Worm (Caenorhabditis elegans) whole organism, L2 larva: ENCODE data around the gene rpl-38.
A peak's percentile ranks its signal among the peaks of the same experiment; 100 is the strongest.

Experiments
- C34F6.9 ChIP-seq: fragments of 150-350 bp; optimal IDR thresholded peaks from 2 replicates; lab custom pipeline; 2014; ENCODE audit warnings: missing biosample characterization, missing genetic modification characterization
- F13H6.1 ChIP-seq: sonication (generic microtip); optimal IDR thresholded peaks from 2 replicates; lab custom pipeline; 2016; ENCODE audit warnings: missing genetic modification characterization, missing compliant biosample characterization
- R02D3.7 ChIP-seq: fragments of 150-350 bp; optimal IDR thresholded peaks from 2 replicates; lab custom pipeline; 2014; ENCODE audit warnings: missing biosample characterization, missing genetic modification characterization
- Y55F3AM.14 ChIP-seq: fragments of 200-800 bp; sonication (Bioruptor generic); optimal IDR thresholded peaks from 2 replicates; lab custom pipeline; 2018; ENCODE audit warnings: mild to moderate bottlenecking, missing genetic modification characterization, missing compliant biosample characterization
- ZK546.5 ChIP-seq: sonication (generic microtip); optimal IDR thresholded peaks from 2 replicates; lab custom pipeline; 2017; ENCODE audit warnings: missing biosample characterization, missing genetic modification characterization
- alr-1 ChIP-seq: fragments of 150-350 bp; optimal IDR thresholded peaks from 2 replicates; lab custom pipeline; 2014; ENCODE audit warnings: missing biosample characterization, missing genetic modification characterization
- aly-2 ChIP-seq: fragments of 150-350 bp; optimal IDR thresholded peaks from 2 replicates; lab custom pipeline; 2014; ENCODE audit warnings: missing biosample characterization, missing genetic modification characterization
- ama-1 ChIP-seq: fragments of 150-350 bp; optimal IDR thresholded peaks from 2 replicates; lab custom pipeline; 2018; ENCODE audit warnings: inconsistent platforms
- blmp-1 ChIP-seq: sonication (generic microtip); optimal IDR thresholded peaks from 2 replicates; lab custom pipeline; 2017; ENCODE audit warnings: missing genetic modification characterization, mild to moderate bottlenecking, missing compliant biosample characterization, antibody characterized with exemption, moderate library complexity; ENCODE audit not compliant: insufficient read depth
- ceh-16 ChIP-seq: fragments of 150-350 bp; optimal IDR thresholded peaks from 2 replicates; lab custom pipeline; 2014; ENCODE audit warnings: missing biosample characterization, missing genetic modification characterization
- ceh-82 ChIP-seq: fragments of 150-350 bp; optimal IDR thresholded peaks from 2 replicates; lab custom pipeline; 2014; ENCODE audit warnings: missing biosample characterization, missing genetic modification characterization
- crh-2 ChIP-seq: sonication (generic microtip); optimal IDR thresholded peaks from 2 replicates; lab custom pipeline; 2017; ENCODE audit warnings: missing biosample characterization, missing genetic modification characterization
- dmd-4 ChIP-seq: sonication (generic microtip); optimal IDR thresholded peaks from 2 replicates; lab custom pipeline; 2017; ENCODE audit warnings: missing biosample characterization, missing genetic modification characterization
- egl-27 ChIP-seq: sonication (generic microtip); optimal IDR thresholded peaks from 3 replicates; lab custom pipeline; 2017; ENCODE audit warnings: missing biosample characterization, missing genetic modification reagents, missing genetic modification characterization
- elt-1 ChIP-seq: fragments of 150-350 bp; optimal IDR thresholded peaks from 2 replicates; lab custom pipeline; 2014; ENCODE audit warnings: missing biosample characterization, missing genetic modification characterization
- elt-3 ChIP-seq: sonication (generic microtip); optimal IDR thresholded peaks from 2 replicates; lab custom pipeline; 2017; ENCODE audit warnings: missing biosample characterization, missing genetic modification characterization
- fos-1 ChIP-seq: fragments of 150-350 bp; optimal IDR thresholded peaks from 2 replicates; lab custom pipeline; 2014; ENCODE audit warnings: missing biosample characterization, missing genetic modification characterization
- gmeb-1 ChIP-seq: fragments of 150-350 bp; optimal IDR thresholded peaks from 2 replicates; lab custom pipeline; 2014; ENCODE audit warnings: missing biosample characterization, missing genetic modification characterization
- lin-11 ChIP-seq: fragments of 150-350 bp; sonication (generic microtip); optimal IDR thresholded peaks from 2 replicates; lab custom pipeline; 2014; ENCODE audit warnings: missing biosample characterization, missing genetic modification characterization, inconsistent platforms, mixed read lengths
- lin-13 ChIP-seq: fragments of 150-350 bp; optimal IDR thresholded peaks from 2 replicates; lab custom pipeline; 2014; ENCODE audit warnings: missing biosample characterization, missing genetic modification reagents, missing genetic modification characterization
- lin-39 ChIP-seq: fragments of 150-350 bp; optimal IDR thresholded peaks from 2 replicates; lab custom pipeline; 2014; ENCODE audit warnings: missing biosample characterization, missing genetic modification reagents, missing genetic modification characterization
- lsy-2 ChIP-seq, 2 experiments: fragments of 150-350 bp in 1 of 2; sonication (generic microtip) in 1 of 2; optimal IDR thresholded peaks; 2 replicates each; lab custom pipeline; 2014 to 2017; ENCODE audit warnings: missing biosample characterization in 2 of 2, missing genetic modification characterization in 2 of 2
- mab-5 ChIP-seq: fragments of 150-350 bp; optimal IDR thresholded peaks from 2 replicates; lab custom pipeline; 2014; ENCODE audit warnings: missing biosample characterization, missing genetic modification characterization
- mbf-1 ChIP-seq: sonication (generic microtip); optimal IDR thresholded peaks from 2 replicates; lab custom pipeline; 2017; ENCODE audit warnings: missing biosample characterization, missing genetic modification characterization
- mdl-1 ChIP-seq, 2 experiments: fragments of 150-350 bp in 1 of 2; sonication (generic microtip) in 1 of 2; optimal IDR thresholded peaks; 2 replicates each; lab custom pipeline; 2017; ENCODE audit warnings: missing biosample characterization in 2 of 2, missing genetic modification characterization in 2 of 2
- nhr-10 ChIP-seq: sonication (generic microtip); optimal IDR thresholded peaks from 2 replicates; lab custom pipeline; 2017; ENCODE audit warnings: missing biosample characterization, missing genetic modification characterization
- nhr-11 ChIP-seq: fragments of 150-350 bp; optimal IDR thresholded peaks from 2 replicates; lab custom pipeline; 2014; ENCODE audit warnings: missing biosample characterization, missing genetic modification characterization
- nhr-12 ChIP-seq: fragments of 150-350 bp; optimal IDR thresholded peaks from 2 replicates; lab custom pipeline; 2014; ENCODE audit warnings: missing biosample characterization, missing genetic modification characterization
- nhr-129 ChIP-seq: fragments of 150-350 bp; optimal IDR thresholded peaks from 2 replicates; lab custom pipeline; 2014; ENCODE audit warnings: missing biosample characterization, missing genetic modification characterization
- nhr-21 ChIP-seq: fragments of 150-350 bp; optimal IDR thresholded peaks from 2 replicates; lab custom pipeline; 2014; ENCODE audit warnings: missing biosample characterization, missing genetic modification characterization
- nhr-23 ChIP-seq: fragments of 150-350 bp; optimal IDR thresholded peaks from 2 replicates; lab custom pipeline; 2014; ENCODE audit warnings: missing biosample characterization, missing genetic modification reagents, missing genetic modification characterization
- nhr-237 ChIP-seq: fragments of 150-350 bp; optimal IDR thresholded peaks from 2 replicates; lab custom pipeline; 2014; ENCODE audit warnings: missing biosample characterization, missing genetic modification characterization
- nhr-25 ChIP-seq: fragments of 150-350 bp; sonication (generic microtip); optimal IDR thresholded peaks from 3 replicates; lab custom pipeline; 2014; ENCODE audit warnings: missing biosample characterization, missing genetic modification characterization
- nhr-6 ChIP-seq: fragments of 150-350 bp; optimal IDR thresholded peaks from 2 replicates; lab custom pipeline; 2014; ENCODE audit warnings: missing biosample characterization, missing genetic modification characterization
- nhr-77 ChIP-seq: fragments of 150-350 bp; optimal IDR thresholded peaks from 2 replicates; lab custom pipeline; 2014; ENCODE audit warnings: missing biosample characterization, missing genetic modification characterization
- peb-1 ChIP-seq: fragments of 150-350 bp; optimal IDR thresholded peaks from 2 replicates; lab custom pipeline; 2014; ENCODE audit warnings: missing biosample characterization, missing genetic modification characterization
- sem-4 ChIP-seq: fragments of 150-350 bp; optimal IDR thresholded peaks from 2 replicates; lab custom pipeline; 2014; ENCODE audit warnings: missing biosample characterization, missing genetic modification reagents, missing genetic modification characterization
- skn-1 ChIP-seq: sonication (generic microtip); optimal IDR thresholded peaks from 2 replicates; lab custom pipeline; 2017; ENCODE audit warnings: missing biosample characterization, missing genetic modification characterization
- sma-3 ChIP-seq: sonication (generic microtip); optimal IDR thresholded peaks from 2 replicates; lab custom pipeline; 2016; ENCODE audit warnings: missing genetic modification reagents, missing genetic modification characterization, missing compliant biosample characterization
- sma-9 ChIP-seq, 2 experiments: fragments of 150-350 bp in 1 of 2; sonication (generic microtip) in 1 of 2; optimal IDR thresholded peaks; 2 replicates each; lab custom pipeline; 2014 to 2016; ENCODE audit warnings: missing genetic modification characterization in 2 of 2, mild to moderate bottlenecking in 1 of 2, missing biosample characterization in 1 of 2, missing compliant biosample characterization in 1 of 2, missing genetic modification reagents in 1 of 2, moderate library complexity in 1 of 2
- snpc-4 ChIP-seq: fragments of 150-350 bp; optimal IDR thresholded peaks from 2 replicates; lab custom pipeline; 2014; ENCODE audit warnings: missing biosample characterization, missing genetic modification characterization
- unc-39 ChIP-seq: fragments of 150-350 bp; optimal IDR thresholded peaks from 2 replicates; lab custom pipeline; 2014; ENCODE audit warnings: missing biosample characterization, missing genetic modification characterization
- unc-55 ChIP-seq: fragments of 150-350 bp; sonication (generic microtip); optimal IDR thresholded peaks from 3 replicates; lab custom pipeline; 2014; ENCODE audit warnings: missing biosample characterization, missing genetic modification reagents, missing genetic modification characterization
- unc-62 ChIP-seq: fragments of 150-350 bp; optimal IDR thresholded peaks from 2 replicates; lab custom pipeline; 2014; ENCODE audit warnings: missing biosample characterization, missing genetic modification reagents, missing genetic modification characterization
- zag-1 ChIP-seq: fragments of 150-350 bp; optimal IDR thresholded peaks from 2 replicates; lab custom pipeline; 2014; ENCODE audit warnings: missing biosample characterization, missing genetic modification characterization
- ztf-1 ChIP-seq: fragments of 200-800 bp; sonication (Bioruptor generic); conservative IDR thresholded peaks from 2 replicates; pipeline ENCODE4 v1.3.6; 2022; ENCODE audit warnings: missing genetic modification characterization, missing compliant biosample characterization
- ztf-11 ChIP-seq: sonication (generic microtip); optimal IDR thresholded peaks from 2 replicates; lab custom pipeline; 2017; ENCODE audit warnings: missing biosample characterization, missing genetic modification characterization
- ztf-4 ChIP-seq: fragments of 150-350 bp; optimal IDR thresholded peaks from 2 replicates; lab custom pipeline; 2014; ENCODE audit warnings: missing biosample characterization, missing genetic modification characterization

Gene rpl-38

DNA sequence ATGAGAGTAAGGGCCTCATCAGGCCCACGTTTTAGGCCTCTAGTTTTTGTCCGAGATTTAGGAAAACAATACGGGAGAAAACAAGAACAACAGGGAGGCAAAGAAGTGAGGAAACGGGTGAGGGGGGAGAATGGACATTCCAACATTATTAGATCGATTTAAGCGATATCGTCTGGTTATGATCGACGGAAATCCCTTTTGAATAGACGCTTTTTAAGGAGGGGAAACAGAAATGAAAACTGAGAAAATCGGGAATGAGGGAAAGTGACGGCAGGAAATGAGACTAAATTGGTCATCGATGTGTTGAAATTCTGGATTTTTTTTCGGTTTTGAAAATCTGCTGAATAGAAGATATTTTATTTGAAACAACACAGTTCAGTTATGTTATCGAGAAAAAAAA, 47.6 kb upstream of the rpl-38 start, which contains the start of gene rocf-1:
TSS of gene rocf-1 (minus strand) at position 101 of the 400 bp plus-strand sequence.
- TF ChIP-seq nhr-77 (tag; lab: Kevin White, UChicago) (no peak), mab-5 (tag; lab: Kevin White, UChicago) (no peak), nhr-237 (tag; lab: Kevin White, UChicago) (no peak), nhr-6 (no peak)

DNA sequence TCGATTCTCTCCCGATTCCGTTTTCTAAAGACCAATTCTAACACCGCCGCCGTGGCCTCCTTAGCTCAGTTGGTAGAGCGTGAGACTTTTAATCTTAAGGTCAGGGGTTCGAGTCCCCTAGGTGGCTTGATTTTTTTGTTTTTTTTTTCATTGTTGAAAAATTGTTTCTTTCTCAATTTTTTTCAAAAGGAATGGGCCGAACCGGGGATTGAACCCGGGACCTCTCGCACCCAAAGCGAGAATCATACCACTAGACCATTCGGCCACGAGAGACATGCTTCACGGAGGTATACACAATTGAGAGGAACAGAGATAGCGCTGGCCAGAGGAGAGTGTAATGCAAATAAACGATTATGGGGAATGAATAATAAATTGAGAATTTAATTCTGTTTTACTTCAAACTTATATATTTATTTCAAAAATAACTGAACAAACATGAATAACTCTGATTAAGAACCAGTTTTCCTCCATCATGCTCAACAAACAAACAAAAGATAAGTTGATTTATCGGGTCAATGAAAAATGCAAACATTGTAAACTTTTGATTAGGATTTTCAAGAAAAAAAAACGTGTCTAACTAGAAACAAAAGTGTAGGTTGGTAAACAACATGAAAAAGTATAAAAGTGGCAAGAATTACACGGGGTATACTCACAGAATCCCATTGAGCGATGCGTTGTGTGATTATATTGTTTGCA, 46.8 kb upstream of the rpl-38 start, which contains the start of gene pqn-71:
TSS of gene pqn-71 (plus strand) at position 646 of the 696 bp plus-strand sequence.
- TF ChIP-seq nhr-25 (tag; lab: Kevin White, UChicago) = no peak
- TF ChIP-seq dmd-4 = no peak
- no peak for TF ChIP-seq nhr-237 (tag; lab: Kevin White, UChicago)
- peak; percentile 74 for TF ChIP-seq sma-9 (GFP tag; optimal IDR thresholded peaks at IDR 0.05; lab: Kevin White, UChicago)
- no peak for TF ChIP-seq sma-9 (tag; optimal IDR thresholded peaks at IDR 0.05; lab: Kevin White, UChicago)
- no peak for TF ChIP-seq skn-1
- no peak for TF ChIP-seq ceh-16 (tag; lab: Kevin White, UChicago)
- peak; percentile 63 for TF ChIP-seq sem-4
- TF ChIP-seq snpc-4 (tag; lab: Kevin White, UChicago) = peak; percentile 58
- peak; percentile 74 for TF ChIP-seq lin-13 (GFP tag; lab: Kevin White, UChicago)
- peak; percentile 69 for TF ChIP-seq unc-55 (GFP tag; lab: Kevin White, UChicago)
- no peak for TF ChIP-seq nhr-77 (tag; lab: Kevin White, UChicago)
- TF ChIP-seq gmeb-1 (tag; lab: Kevin White, UChicago) = peak; percentile 81
- TF ChIP-seq mdl-1 (tag; optimal IDR thresholded peaks at IDR 0.05; lab: Kevin White, UChicago) = peak; percentile 11 to 76
- no peak for TF ChIP-seq unc-62
- peak; percentile 94 for TF ChIP-seq fos-1
- TF ChIP-seq lin-11 (tag; lab: Kevin White, UChicago) = peak; percentile 66
- no peak for TF ChIP-seq aly-2 (tag; lab: Kevin White, UChicago)
- TF ChIP-seq ztf-11 (tag; lab: Kevin White, UChicago) = no peak
- TF ChIP-seq R02D3.7 = no peak
- no peak for TF ChIP-seq nhr-23
- TF ChIP-seq nhr-129 (tag; lab: Kevin White, UChicago) = peak; percentile 69
- no peak for TF ChIP-seq peb-1 (tag; lab: Kevin White, UChicago)
- TF ChIP-seq alr-1 = peak; percentile 8
- no peak for TF ChIP-seq lin-39 (tag; lab: Kevin White, UChicago)
- no peak for TF ChIP-seq ztf-1 (GFP tag; lab: Robert Waterston, UW)
- TF ChIP-seq nhr-10 (tag; lab: Kevin White, UChicago) = peak; percentile 26
- TF ChIP-seq elt-3 (tag; lab: Kevin White, UChicago) = no peak
- peak; percentile 65 for TF ChIP-seq nhr-11 (tag; lab: Kevin White, UChicago)
- no peak for TF ChIP-seq blmp-1 (tag; lab: Kevin White, UChicago)
- no peak for TF ChIP-seq nhr-12 (tag; lab: Kevin White, UChicago)
- peak; percentile 52 for TF ChIP-seq C34F6.9 (tag; lab: Kevin White, UChicago)
- TF ChIP-seq crh-2 = peak; percentile 91
- TF ChIP-seq unc-39 (tag; lab: Kevin White, UChicago) = no peak
- TF ChIP-seq mbf-1 (tag; lab: Kevin White, UChicago) = peak; percentile 10
- TF ChIP-seq nhr-21 (tag; lab: Kevin White, UChicago) = peak; percentile 82
- TF ChIP-seq F13H6.1 = peak; percentile 74
- peak; percentile 91 for TF ChIP-seq sma-3
- TF ChIP-seq mab-5 (tag; lab: Kevin White, UChicago) = peak; percentile 46
- peak; percentile 16 for TF ChIP-seq ceh-82 (tag; lab: Kevin White, UChicago)
- peak; percentile 57 for TF ChIP-seq zag-1 (tag; lab: Kevin White, UChicago)
- TF ChIP-seq egl-27 (tag; lab: Kevin White, UChicago) = peak; percentile 80
- no peak for TF ChIP-seq ama-1 (lab: Kevin White, UChicago)
- no peak for TF ChIP-seq ztf-4 (tag; lab: Kevin White, UChicago)
- peak; percentile 71 to 85 for TF ChIP-seq lsy-2 (tag; optimal IDR thresholded peaks at IDR 0.05; lab: Kevin White, UChicago)
- TF ChIP-seq Y55F3AM.14 = peak; percentile 79
- no peak for TF ChIP-seq nhr-6
- TF ChIP-seq ZK546.5 (tag; lab: Kevin White, UChicago) = no peak
- no peak for TF ChIP-seq elt-1 (tag; lab: Kevin White, UChicago)
